Fruit fly (Drosophila melanogaster) whole organism, adult: Measurements from ENCODE around the gene RapGAP1.

Experiments
- CG11617 ChIP-seq: fragments of 200-800 bp; sonication (Bioruptor generic); optimal IDR thresholded peaks from 2 replicates; lab custom pipeline; 2017; ENCODE audit warnings: mild to moderate bottlenecking, missing biosample characterization, missing genetic modification reagents, missing genetic modification characterization
- CG12768 ChIP-seq: fragments of 200-800 bp; sonication (Bioruptor generic); optimal IDR thresholded peaks from 2 replicates; lab custom pipeline; 2017; ENCODE audit warnings: missing biosample characterization, missing genetic modification characterization, mild to moderate bottlenecking, moderate library complexity, missing genetic modification reagents
- CG1620 ChIP-seq: fragments of 200-800 bp; sonication (Bioruptor generic); optimal IDR thresholded peaks from 2 replicates; lab custom pipeline; 2016; ENCODE audit warnings: missing biosample characterization, missing genetic modification characterization
- CG33017 ChIP-seq: fragments of 200-800 bp; sonication (Bioruptor generic); optimal IDR thresholded peaks from 2 replicates; lab custom pipeline; 2018; ENCODE audit warnings: missing biosample characterization, mild to moderate bottlenecking, missing genetic modification characterization, moderate library complexity
- CG7045 ChIP-seq: fragments of 200-800 bp; sonication (Bioruptor generic); optimal IDR thresholded peaks from 2 replicates; lab custom pipeline; 2017; ENCODE audit warnings: missing biosample characterization, mild to moderate bottlenecking, missing genetic modification characterization
- CG7101 ChIP-seq: fragments of 200-800 bp; sonication (Bioruptor generic); optimal IDR thresholded peaks from 2 replicates; lab custom pipeline; 2018; ENCODE audit warnings: missing biosample characterization, mild to moderate bottlenecking, missing genetic modification characterization, moderate library complexity
- Crg-1 ChIP-seq: fragments of 200-800 bp; sonication (Bioruptor generic); optimal IDR thresholded peaks from 2 replicates; lab custom pipeline; 2016; ENCODE audit warnings: missing biosample characterization, missing genetic modification characterization
- Mnt ChIP-seq: fragments of 200-800 bp; sonication (Bioruptor generic); optimal IDR thresholded peaks from 2 replicates; lab custom pipeline; 2016; ENCODE audit warnings: missing biosample characterization, mild to moderate bottlenecking, missing genetic modification characterization
- bab1 ChIP-seq: fragments of 200-800 bp; sonication (Bioruptor generic); optimal IDR thresholded peaks from 3 replicates; lab custom pipeline; 2019; ENCODE audit warnings: missing biosample characterization, mild to moderate bottlenecking, missing genetic modification characterization, moderate library complexity
- cnc ChIP-seq, 2 experiments: fragments of >200 bp; optimal IDR thresholded peaks; 2 replicates each; lab custom pipeline; 2017
- kay ChIP-seq: fragments of 200-800 bp; sonication (Bioruptor generic); peaks from one replicate; lab custom pipeline; 2016; ENCODE audit warnings: missing biosample characterization, missing genetic modification characterization, borderline replicate concordance
- ovo ChIP-seq: fragments of 200-800 bp; sonication (Bioruptor generic); optimal IDR thresholded peaks from 2 replicates; lab custom pipeline; 2016; ENCODE audit warnings: missing biosample characterization, missing genetic modification characterization
- pad ChIP-seq: fragments of 200-800 bp; sonication (Bioruptor generic); optimal IDR thresholded peaks from 3 replicates; lab custom pipeline; 2017; ENCODE audit warnings: missing biosample characterization, missing genetic modification characterization, mild to moderate bottlenecking, moderate library complexity, missing genetic modification reagents
- tj ChIP-seq: fragments of 200-800 bp; sonication (Bioruptor generic); optimal IDR thresholded peaks from 3 replicates; lab custom pipeline; 2017; ENCODE audit warnings: missing biosample characterization, mild to moderate bottlenecking, missing genetic modification characterization, moderate library complexity

DNA sequence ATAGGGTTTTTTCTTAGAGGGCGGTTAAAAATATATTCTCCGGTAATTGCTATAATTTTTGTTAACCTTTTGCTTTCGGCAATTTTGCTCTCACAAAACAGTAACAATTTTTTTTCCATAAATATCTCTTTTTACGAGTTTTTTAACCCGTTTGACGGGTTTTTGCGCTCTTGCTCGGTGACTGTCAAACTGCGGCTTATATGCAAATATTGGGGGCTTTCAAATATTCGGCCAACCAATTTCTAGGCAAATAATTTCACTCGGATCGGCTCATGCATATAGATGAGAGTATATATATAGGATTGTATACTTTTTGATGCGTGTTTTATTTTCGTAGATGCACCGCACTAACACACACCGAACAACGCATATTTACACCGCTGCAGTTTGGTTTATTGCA is 48.8 kb downstream of the RapGAP1 start:
- TF ChIP-seq Mnt (GFP tag; lab: Kevin White, UChicago) (no peak), kay (GFP tag; lab: Kevin White, UChicago) (no peak), CG7101 (tag; lab: Kevin White, UChicago) (no peak), cnc (optimal IDR thresholded peaks at IDR 0.05; lab: Kevin White, UChicago) (no peak), Crg-1 (GFP tag; lab: Kevin White, UChicago) (no peak), CG7045 (GFP tag; lab: Kevin White, UChicago) (no peak), tj (GFP tag; lab: Kevin White, UChicago) (no peak), CG11617 (GFP tag; lab: Kevin White, UChicago) (no peak), CG1620 (no peak), pad (no peak), ovo (no peak), CG33017 (tag; lab: Kevin White, UChicago) (no peak), CG12768 (no peak), bab1 (GFP tag; lab: Kevin White, UChicago) (no peak)
